Worm (Caenorhabditis elegans) whole organism, L2 larva: ENCODE measurements around the gene F41G3.20.

Experiments used
- aly-2 ChIP-seq: fragments of 150-350 bp; optimal IDR thresholded peaks from 2 replicates; lab custom pipeline; 2014; ENCODE audit warnings: missing biosample characterization, missing genetic modification characterization
- ceh-16 ChIP-seq: fragments of 150-350 bp; optimal IDR thresholded peaks from 2 replicates; lab custom pipeline; 2014; ENCODE audit warnings: missing biosample characterization, missing genetic modification characterization
- lin-11 ChIP-seq: fragments of 150-350 bp; sonication (generic microtip); optimal IDR thresholded peaks from 2 replicates; lab custom pipeline; 2014; ENCODE audit warnings: missing biosample characterization, missing genetic modification characterization, inconsistent platforms, mixed read lengths
- nhr-237 ChIP-seq: fragments of 150-350 bp; optimal IDR thresholded peaks from 2 replicates; lab custom pipeline; 2014; ENCODE audit warnings: missing biosample characterization, missing genetic modification characterization
- nhr-25 ChIP-seq: fragments of 150-350 bp; sonication (generic microtip); optimal IDR thresholded peaks from 3 replicates; lab custom pipeline; 2014; ENCODE audit warnings: missing biosample characterization, missing genetic modification characterization
- nhr-77 ChIP-seq: fragments of 150-350 bp; optimal IDR thresholded peaks from 2 replicates; lab custom pipeline; 2014; ENCODE audit warnings: missing biosample characterization, missing genetic modification characterization
- unc-39 ChIP-seq: fragments of 150-350 bp; optimal IDR thresholded peaks from 2 replicates; lab custom pipeline; 2014; ENCODE audit warnings: missing biosample characterization, missing genetic modification characterization
- unc-62 ChIP-seq: fragments of 150-350 bp; optimal IDR thresholded peaks from 2 replicates; lab custom pipeline; 2014; ENCODE audit warnings: missing biosample characterization, missing genetic modification reagents, missing genetic modification characterization
- ztf-4 ChIP-seq: fragments of 150-350 bp; optimal IDR thresholded peaks from 2 replicates; lab custom pipeline; 2014; ENCODE audit warnings: missing biosample characterization, missing genetic modification characterization

DNA sequence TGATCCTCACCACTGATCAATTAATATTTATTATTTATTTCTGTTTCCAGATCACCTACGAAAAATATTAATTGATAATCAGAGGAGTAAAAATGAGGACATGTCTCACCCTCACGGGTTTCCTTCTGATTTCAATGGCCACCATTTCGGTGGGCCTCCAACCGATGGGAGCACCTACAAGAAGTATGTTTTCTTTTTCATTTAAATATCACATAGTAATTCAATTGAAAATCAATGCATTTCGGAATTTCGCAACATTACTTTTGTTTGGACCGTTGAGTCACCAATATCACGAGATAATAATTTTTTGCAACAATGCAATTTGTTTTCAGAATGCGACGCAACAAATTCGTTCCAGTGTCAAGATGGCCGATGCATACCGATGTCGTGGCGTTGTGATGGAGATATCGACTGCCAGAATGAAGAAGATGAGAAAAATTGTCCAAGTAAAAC is 32.6 kb upstream of the F41G3.20 start, which contains the start of gene gldi-2:
- no peak for TF ChIP-seq lin-11
- TF ChIP-seq ztf-4 (tag; lab: Kevin White, UChicago), result no peak
- no peak for TF ChIP-seq unc-39 (tag; lab: Kevin White, UChicago)
- TF ChIP-seq nhr-237 (tag; lab: Kevin White, UChicago), result no peak
- TF ChIP-seq ceh-16, result no peak
- no peak for TF ChIP-seq nhr-77
- no peak for TF ChIP-seq nhr-25 (tag; lab: Kevin White, UChicago)
- TF ChIP-seq unc-62 (GFP tag; lab: Kevin White, UChicago), result no peak
- TF ChIP-seq aly-2, result no peak
